Fruit fly (Drosophila melanogaster): ENCODE measurements around the gene Edem1.

The Edem1 gene

DNA sequence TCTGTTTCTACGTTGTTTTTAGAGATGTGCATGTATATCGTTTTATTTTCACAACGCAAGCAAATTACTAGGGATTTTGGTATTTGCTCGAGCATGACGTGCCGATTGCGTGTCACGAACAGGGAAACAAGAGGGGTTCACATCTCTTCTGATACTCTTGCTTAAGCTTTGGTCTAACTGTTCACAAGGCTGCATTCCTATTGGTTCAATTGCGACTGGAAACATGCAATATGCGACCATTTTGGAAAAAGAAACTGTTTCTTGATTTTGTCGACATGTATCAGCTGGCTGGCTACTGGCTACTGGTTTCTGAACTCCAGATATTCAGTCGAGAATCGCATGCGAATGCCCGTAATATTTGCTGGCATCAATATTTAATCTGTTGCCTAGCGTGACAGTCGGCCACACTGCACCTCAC lies 28.5 kb downstream of the Edem1 start, which contains the start of gene Coa8:
Gene Coa8 (plus strand): TSS at position 144 of the 418 bp plus-strand sequence.
- TF ChIP-seq ewg (GFP tag; optimal IDR thresholded peaks at IDR 0.05) (no peak), Sox100B (GFP tag; optimal IDR thresholded peaks at IDR 0.05) (no peak), chm (GFP tag; IDR thresholded peaks at IDR 0.05) (no peak), dati (GFP tag; IDR thresholded peaks at IDR 0.05) (no peak), CG8478 (optimal IDR thresholded peaks at IDR 0.05) (no peak), CG7987 (GFP tag; optimal IDR thresholded peaks at IDR 0.05) (no peak), ems (GFP tag; optimal IDR thresholded peaks at IDR 0.05) (peak; percentile 19), HLH4C (GFP tag; IDR thresholded peaks at IDR 0.05; ENCODE audit: partially characterized antibody) (peak; percentile 42; the same call in 1 of the 3 replicates), CG16779 (GFP tag; IDR thresholded peaks at IDR 0.05) (no peak), CHES-1-like (GFP tag; optimal IDR thresholded peaks at IDR 0.05) (no peak), tx (GFP tag; optimal IDR thresholded peaks at IDR 0.05) (no peak), seq (GFP tag; IDR thresholded peaks at IDR 0.05) (no peak), CG4730 (GFP tag; IDR thresholded peaks at IDR 0.05) (no peak), CG14860 (GFP tag; IDR thresholded peaks at IDR 0.05; ENCODE audit: partially characterized antibody) (peak; percentile 44; the same call in 2 of the 3 replicates), CG9215 (GFP tag; IDR thresholded peaks at IDR 0.05) (peak; percentile 50), Lhr (GFP tag; optimal IDR thresholded peaks at IDR 0.05) (peak; percentile 31), CG1603 (tag; optimal IDR thresholded peaks at IDR 0.05) (peak; percentile 54), gt (GFP tag; IDR thresholded peaks at IDR 0.05) (no peak), tll (GFP tag; optimal IDR thresholded peaks at IDR 0.05) (no peak), Scr (GFP tag; IDR thresholded peaks at IDR 0.05; ENCODE audit: partially characterized antibody) (peak; percentile 11), CG10959 (GFP tag; IDR thresholded peaks at IDR 0.05) (0 out of 2 replicates have a peak, but pooled peaks have one; percentile 9), CG4854 (GFP tag; optimal IDR thresholded peaks at IDR 0.05) (no peak), Oaz (GFP tag; IDR thresholded peaks at IDR 0.05) (no peak), CG43689 (GFP tag; IDR thresholded peaks at IDR 0.05) (no peak), bcd (GFP tag; optimal IDR thresholded peaks at IDR 0.05) (peak; percentile 37), Adf1 (GFP tag; IDR thresholded peaks at IDR 0.05) (no peak), psq (GFP tag; optimal IDR thresholded peaks at IDR 0.05) (no peak), CG18262 (tag; optimal IDR thresholded peaks at IDR 0.05) (no peak), dan (GFP tag; IDR thresholded peaks at IDR 0.05) (no peak), B-H2 (GFP tag; optimal IDR thresholded peaks at IDR 0.05) (peak; percentile 9), tna (GFP tag; IDR thresholded peaks at IDR 0.05; ENCODE audit: partially characterized antibody) (no peak), Hsf (GFP tag; optimal IDR thresholded peaks at IDR 0.05) (peak; percentile 21), CG2199 (GFP tag; IDR thresholded peaks at IDR 0.05) (no peak), jumu (GFP tag; optimal IDR thresholded peaks at IDR 0.05) (peak; percentile 17), gfzf (GFP tag; optimal IDR thresholded peaks at IDR 0.05) (peak; percentile 69), CG17186 (GFP tag; optimal IDR thresholded peaks at IDR 0.05) (no peak), CG3163 (GFP tag; optimal IDR thresholded peaks at IDR 0.05) (no peak), nerfin-2 (GFP tag; IDR thresholded peaks at IDR 0.05; ENCODE audit: partially characterized antibody) (no peak), lab (GFP tag; optimal IDR thresholded peaks at IDR 0.05) (no peak), da (GFP tag; optimal IDR thresholded peaks at IDR 0.05) (no peak), Opbp (GFP tag; IDR thresholded peaks at IDR 0.05; ENCODE audit: partially characterized antibody) (peak; percentile 57; the same call in 1 of the 3 replicates), so (GFP tag; IDR thresholded peaks at IDR 0.05) (0 out of 3 replicates have a peak, but pooled peaks have one; percentile 44), Hr39 (optimal IDR thresholded peaks at IDR 0.05) (no peak), HHEX (GFP tag; optimal IDR thresholded peaks at IDR 0.05) (no peak), CG13287 (GFP tag; IDR thresholded peaks at IDR 0.05; ENCODE audit: partially characterized antibody) (peak; percentile 54), Abd-B (GFP tag; optimal IDR thresholded peaks at IDR 0.05) (peak; percentile 17), eve (GFP tag; optimal IDR thresholded peaks at IDR 0.05) (no peak), CG6689 (GFP tag; IDR thresholded peaks at IDR 0.05) (peak; percentile 25; the same call in 1 of the 2 replicates), CG18476 (GFP tag; optimal IDR thresholded peaks at IDR 0.05) (no peak), CG3847 (GFP tag; IDR thresholded peaks at IDR 0.05) (peak; percentile 44), dysf (GFP tag; IDR thresholded peaks at IDR 0.05) (peak; percentile 63; the same call in 2 of the 3 replicates)
